Fruit fly (Drosophila melanogaster): ENCODE measurements around the gene CG7778.

The CG7778 gene

dm6 chr2L:8370364-8371326, 24.2 kb downstream of the CG7778 start, which contains the start of gene CG17292 (continued):
- peak; percentile 59; the same call in 1 of the 2 replicates for TF ChIP-seq bowl (GFP tag; IDR thresholded peaks at IDR 0.05)
- TF ChIP-seq ATbp (GFP tag; optimal IDR thresholded peaks at IDR 0.05), result peak; percentile 78
- TF ChIP-seq gro (GFP tag; optimal IDR thresholded peaks at IDR 0.05), result peak; percentile 71
- TF ChIP-seq CG2199 (GFP tag; IDR thresholded peaks at IDR 0.05), result no peak
- peak; percentile 9 for TF ChIP-seq ewg (GFP tag; optimal IDR thresholded peaks at IDR 0.05)
- peak; percentile 49; the same call in 1 of the 3 replicates for TF ChIP-seq zfh1 (GFP tag; IDR thresholded peaks at IDR 0.05)
- peak; percentile 90 for TF ChIP-seq CG7963 (GFP tag; IDR thresholded peaks at IDR 0.05; ENCODE audit: partially characterized antibody)
- TF ChIP-seq CG1832 (GFP tag; optimal IDR thresholded peaks at IDR 0.05), result no peak
- TF ChIP-seq MESR4 (GFP tag; optimal IDR thresholded peaks at IDR 0.05), result peak; percentile 56
- TF ChIP-seq sob (GFP tag; IDR thresholded peaks at IDR 0.05), result peak; percentile 86
- no peak for TF ChIP-seq CG7786 (GFP tag; optimal IDR thresholded peaks at IDR 0.05)
- TF ChIP-seq Rx (GFP tag; IDR thresholded peaks at IDR 0.05), result peak; percentile 35; the same call in 1 of the 2 replicates
- TF ChIP-seq HLH54F (GFP tag; optimal IDR thresholded peaks at IDR 0.05), result no peak
- no peak for TF ChIP-seq Spps (tag; optimal IDR thresholded peaks at IDR 0.05)
- peak; percentile 47 for TF ChIP-seq sug (tag; optimal IDR thresholded peaks at IDR 0.05)
- peak; percentile 62 for TF ChIP-seq CG13894 (tag; optimal IDR thresholded peaks at IDR 0.05)
- peak; percentile 74; the same call in 1 of the 2 replicates for TF ChIP-seq CG14014 (GFP tag; IDR thresholded peaks at IDR 0.05)
- TF ChIP-seq Usf (GFP tag; optimal IDR thresholded peaks at IDR 0.05), result no peak

- TF ChIP-seq slp2 (GFP tag; optimal IDR thresholded peaks at IDR 0.05) (no peak), gro (GFP tag; optimal IDR thresholded peaks at IDR 0.05) (no peak), zfh2 (GFP tag; optimal IDR thresholded peaks at IDR 0.05) (no peak), hkb (optimal IDR thresholded peaks at IDR 0.05) (no peak), hkb (GFP tag; IDR thresholded peaks at IDR 0.05) (no peak), Sox100B (GFP tag; optimal IDR thresholded peaks at IDR 0.05) (peak; percentile 19), crc (GFP tag; optimal IDR thresholded peaks at IDR 0.05) (no peak), phol (tag; optimal IDR thresholded peaks at IDR 0.05) (peak; percentile 23), bowl (GFP tag; IDR thresholded peaks at IDR 0.05) (no peak), CG2875 (GFP tag; optimal IDR thresholded peaks at IDR 0.05) (no peak), kah (GFP tag; optimal IDR thresholded peaks at IDR 0.05) (no peak), Bgb (GFP tag; IDR thresholded peaks at IDR 0.05; ENCODE audit: partially characterized antibody) (no peak), gcm2 (GFP tag; optimal IDR thresholded peaks at IDR 0.05) (no peak), salm (tag; optimal IDR thresholded peaks at IDR 0.05) (no peak), chm (GFP tag; IDR thresholded peaks at IDR 0.05) (no peak), Deaf1 (tag; optimal IDR thresholded peaks at IDR 0.05) (no peak), repo (GFP tag; optimal IDR thresholded peaks at IDR 0.05) (no peak), zen2 (GFP tag; IDR thresholded peaks at IDR 0.05; ENCODE audit: partially characterized antibody) (no peak), MBD-R2 (GFP tag; IDR thresholded peaks at IDR 0.05) (no peak), CG4617 (GFP tag; optimal IDR thresholded peaks at IDR 0.05; ENCODE audit: borderline replicate concordance) (no peak), Camta (GFP tag; optimal IDR thresholded peaks at IDR 0.05) (no peak), CG17802 (tag; optimal IDR thresholded peaks at IDR 0.05) (no peak), p53 (GFP tag; optimal IDR thresholded peaks at IDR 0.05) (no peak), CG14441 (GFP tag; IDR thresholded peaks at IDR 0.05) (0 out of 2 replicates have a peak, but pooled peaks have one; percentile 30), CG15601 (tag; optimal IDR thresholded peaks at IDR 0.05) (no peak), Aef1 (GFP tag; IDR thresholded peaks at IDR 0.05) (no peak), disco-r (GFP tag; optimal IDR thresholded peaks at IDR 0.05) (no peak), CG33557 (GFP tag; optimal IDR thresholded peaks at IDR 0.05) (no peak), tap (tag; optimal IDR thresholded peaks at IDR 0.05) (peak; percentile 21), CG9876 (GFP tag; optimal IDR thresholded peaks at IDR 0.05) (no peak), Doc3 (GFP tag; IDR thresholded peaks at IDR 0.05; ENCODE audit: partially characterized antibody) (no peak)
These were observed 25.0 kb downstream of the CG7778 start for dm6 chr2L:8371354-8371937.

Measured in whole organism, embryonic.